Worm (Caenorhabditis elegans): ENCODE results near the gene cwp-2.

- TF ChIP-seq ceh-18 (tag; optimal IDR thresholded peaks at IDR 0.05) (no peak), nhr-11 (tag; optimal IDR thresholded peaks at IDR 0.05) (no peak), ceh-45 (GFP tag; IDR thresholded peaks at IDR 0.05) (no peak), ama-1 (optimal IDR thresholded peaks at IDR 0.05) (no peak), hlh-30 (tag; optimal IDR thresholded peaks at IDR 0.05; ENCODE audit: insufficient read depth) (no peak), fkh-10 (GFP tag; optimal IDR thresholded peaks at IDR 0.05) (no peak), che-1 (tag; optimal IDR thresholded peaks at IDR 0.05) (no peak), fkh-6 (tag; optimal IDR thresholded peaks at IDR 0.05) (no peak), syd-9 (tag; optimal IDR thresholded peaks at IDR 0.05) (no peak)
Observed at ce11 chrV:4884490-4884889, 42.0 kb upstream of the cwp-2 start, which contains the start of gene T19H12.12.

Measured in whole organism, late embryonic.